Worm (Caenorhabditis elegans) whole organism, L1 larva: Measurements from ENCODE around the gene srh-208.

ENCODE experiments used
- elt-2 ChIP-seq: sonication (generic microtip); optimal IDR thresholded peaks from 2 replicates; lab custom pipeline; 2016; ENCODE audit warnings: missing genetic modification characterization, mild to moderate bottlenecking, inconsistent platforms, missing compliant biosample characterization, missing genetic modification reagents
- lin-39 ChIP-seq: fragments of 150-350 bp; optimal IDR thresholded peaks from 2 replicates; lab custom pipeline; 2014; ENCODE audit warnings: missing biosample characterization, missing genetic modification reagents, missing genetic modification characterization
- lir-3 ChIP-seq: sonication (generic microtip); optimal IDR thresholded peaks from 2 replicates; lab custom pipeline; 2016; ENCODE audit warnings: mild to moderate bottlenecking, missing genetic modification characterization, moderate library complexity, missing compliant biosample characterization; ENCODE audit not compliant: poor library complexity

DNA sequence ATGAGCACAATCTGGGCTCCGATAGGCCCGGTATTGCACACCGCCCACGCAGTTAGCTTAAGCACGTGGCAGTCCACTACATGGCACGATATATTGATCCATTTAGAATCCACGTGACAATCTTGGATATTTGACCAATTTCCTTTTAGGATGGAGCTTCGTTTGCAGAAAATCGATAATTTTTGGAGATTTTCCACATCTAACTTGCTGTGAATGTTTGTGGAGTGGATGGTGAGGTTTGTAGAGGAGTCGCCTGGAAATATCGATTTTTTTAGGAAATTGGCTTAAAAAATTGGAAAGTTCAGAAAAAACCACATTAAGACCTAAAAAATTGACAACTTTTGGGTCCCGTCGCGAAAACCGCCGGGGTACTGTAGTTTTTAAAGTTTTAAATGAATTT is 20.2 kb downstream of the srh-208 start:
- TF ChIP-seq elt-2 (tag; lab: Kevin White, UChicago) = no peak
- no peak for TF ChIP-seq lir-3 (tag; lab: Kevin White, UChicago)
- no peak for TF ChIP-seq lin-39 (tag; lab: Kevin White, UChicago)
